Fruit fly (Drosophila melanogaster): ENCODE measurements around the gene MetRS-m.
A peak's percentile ranks its signal among the peaks of the same experiment; 100 is the strongest.

Gene MetRS-m

DNA sequence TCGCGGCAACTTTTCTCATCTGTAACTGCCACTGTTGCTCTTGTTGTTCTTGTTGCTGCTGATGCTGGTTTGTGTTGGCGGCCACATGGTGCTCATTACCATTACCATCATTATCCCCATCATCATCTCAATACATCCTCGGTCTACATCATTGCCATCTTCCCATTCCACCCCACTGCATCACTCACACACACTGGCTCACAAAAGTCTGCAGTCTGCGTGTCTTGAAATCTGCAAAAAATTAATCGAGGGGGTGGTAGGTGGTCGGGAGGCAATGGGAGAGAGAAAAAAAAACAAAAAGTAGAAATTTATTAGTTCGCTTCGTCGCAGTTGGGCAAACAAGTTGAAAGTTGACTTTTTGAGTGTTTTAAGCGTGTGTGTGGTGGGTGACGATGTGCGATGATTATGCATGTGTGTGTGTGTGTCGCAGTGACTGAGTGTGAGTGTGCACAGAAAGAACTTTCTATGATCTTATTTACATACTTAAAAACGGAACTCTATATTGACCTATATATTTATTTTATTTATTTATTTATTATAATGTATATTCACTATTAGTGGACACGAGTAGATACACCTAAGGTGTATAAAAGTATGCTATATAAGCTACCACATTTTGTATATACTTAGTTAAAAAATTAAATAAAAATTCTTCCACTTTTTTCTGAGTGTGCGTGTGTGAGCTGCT, 19.7 kb upstream of the MetRS-m start (continued):
- TF ChIP-seq stc (GFP tag; IDR thresholded peaks at IDR 0.05), result peak; percentile 9; the same call in 1 of the 2 replicates
- TF ChIP-seq Meics (GFP tag; optimal IDR thresholded peaks at IDR 0.05), result peak; percentile 25
- no peak; the same call in 1 of the 2 replicates for TF ChIP-seq Rfx (GFP tag; IDR thresholded peaks at IDR 0.05)
- no peak for TF ChIP-seq CG2120 (GFP tag; optimal IDR thresholded peaks at IDR 0.05)
- peak; percentile 11 for TF ChIP-seq Max (GFP tag; optimal IDR thresholded peaks at IDR 0.05)
- no peak for TF ChIP-seq ranshi (GFP tag; IDR thresholded peaks at IDR 0.05)
- no peak for TF ChIP-seq CG5180 (GFP tag; optimal IDR thresholded peaks at IDR 0.05)
- peak; percentile 55 for TF ChIP-seq Blimp-1 (GFP tag; optimal IDR thresholded peaks at IDR 0.05)
- no peak for TF ChIP-seq CG12942 (GFP tag; optimal IDR thresholded peaks at IDR 0.05)
- no peak for TF ChIP-seq CG31365 (tag; optimal IDR thresholded peaks at IDR 0.05)
- no peak for TF ChIP-seq Mrtf (GFP tag; IDR thresholded peaks at IDR 0.05)
- TF ChIP-seq odd (GFP tag; optimal IDR thresholded peaks at IDR 0.05), result no peak
- TF ChIP-seq CG12104 (GFP tag; optimal IDR thresholded peaks at IDR 0.05), result no peak
- TF ChIP-seq aop (GFP tag; IDR thresholded peaks at IDR 0.05), result no peak
- TF ChIP-seq croc (GFP tag; conservative IDR thresholded peaks at IDR 0.05), result no peak
- no peak for TF ChIP-seq CG7987 (GFP tag; optimal IDR thresholded peaks at IDR 0.05)
- no peak for TF ChIP-seq Trl (optimal IDR thresholded peaks at IDR 0.05)
- no peak for TF ChIP-seq Trl (GFP tag; optimal IDR thresholded peaks at IDR 0.05)
- TF ChIP-seq pros (GFP tag; optimal IDR thresholded peaks at IDR 0.05), result no peak
- TF ChIP-seq CG7786 (GFP tag; optimal IDR thresholded peaks at IDR 0.05), result no peak
- no peak for TF ChIP-seq sob (GFP tag; IDR thresholded peaks at IDR 0.05)
- no peak for TF ChIP-seq p53 (GFP tag; optimal IDR thresholded peaks at IDR 0.05)
- TF ChIP-seq dysf (GFP tag; IDR thresholded peaks at IDR 0.05), result peak; percentile 41; the same call in 1 of the 3 replicates
- no peak for TF ChIP-seq CG10321 (GFP tag; IDR thresholded peaks at IDR 0.05)
- no peak for TF ChIP-seq HHEX (GFP tag; optimal IDR thresholded peaks at IDR 0.05)
- TF ChIP-seq crc (GFP tag; optimal IDR thresholded peaks at IDR 0.05), result no peak
- no peak for TF ChIP-seq Sin3A (optimal IDR thresholded peaks at IDR 0.05)
- TF ChIP-seq grau (tag; optimal IDR thresholded peaks at IDR 0.05), result peak; percentile 51
- no peak for TF ChIP-seq CG1832 (GFP tag; optimal IDR thresholded peaks at IDR 0.05)
- no peak for TF ChIP-seq pzg (GFP tag; optimal IDR thresholded peaks at IDR 0.05)
- TF ChIP-seq oc (tag; optimal IDR thresholded peaks at IDR 0.05), result no peak
- TF ChIP-seq CG4707 (GFP tag; optimal IDR thresholded peaks at IDR 0.05), result no peak
- TF ChIP-seq dm (GFP tag; optimal IDR thresholded peaks at IDR 0.05), result no peak
- TF ChIP-seq CG1602 (GFP tag; optimal IDR thresholded peaks at IDR 0.05), result no peak
- TF ChIP-seq CG18262 (tag; optimal IDR thresholded peaks at IDR 0.05), result peak; percentile 40

DNA sequence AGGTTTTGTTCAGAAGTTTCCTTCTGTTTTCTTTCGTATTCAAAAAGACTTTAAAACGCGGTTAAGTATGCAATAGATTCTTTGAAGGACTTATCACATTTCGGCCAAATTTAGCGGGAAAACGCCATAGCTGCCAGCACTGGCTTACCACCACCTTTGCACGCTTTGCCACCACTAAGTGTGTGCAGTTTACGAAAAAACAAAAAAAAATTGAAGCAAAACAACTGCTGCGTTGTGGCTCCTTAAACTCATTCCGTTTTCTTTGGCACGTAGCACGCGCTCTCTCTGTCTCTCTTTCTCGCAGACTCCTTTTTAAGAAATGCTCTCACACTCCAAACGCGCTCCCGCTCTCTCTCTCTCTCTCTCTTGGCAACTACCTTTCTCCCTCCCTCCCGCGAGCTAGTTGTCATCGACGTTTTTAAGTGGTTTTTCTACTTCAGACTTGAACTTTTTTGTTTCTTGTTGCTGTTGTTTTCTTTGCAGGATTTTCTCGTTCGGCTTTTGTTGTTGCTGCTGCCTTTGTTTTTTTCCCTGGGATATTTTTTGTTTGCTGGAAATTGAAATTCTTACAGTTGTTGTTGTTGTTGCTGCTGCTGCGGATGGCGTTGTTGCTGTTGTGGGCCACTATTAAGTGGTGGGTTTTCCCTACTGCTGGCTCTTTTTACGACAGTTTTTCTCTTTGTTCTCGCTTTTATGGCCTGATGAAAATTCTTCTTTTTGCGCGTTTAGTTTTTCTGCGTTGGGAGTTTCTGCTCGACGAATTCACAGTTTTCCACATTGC, 18.9 kb upstream of the MetRS-m start:
- TF ChIP-seq shn (GFP tag; optimal IDR thresholded peaks at IDR 0.05) (peak; percentile 23), slbo (GFP tag; IDR thresholded peaks at IDR 0.05) (0 out of 2 replicates have a peak, but pooled peaks have one; percentile 23), Ets65A (GFP tag) (peak; percentile 46), ro (GFP tag; IDR thresholded peaks at IDR 0.05) (no peak), CG3163 (GFP tag; optimal IDR thresholded peaks at IDR 0.05) (peak; percentile 3), CG6689 (GFP tag; IDR thresholded peaks at IDR 0.05) (peak; percentile 25), CG2712 (tag; optimal IDR thresholded peaks at IDR 0.05) (no peak), CG32772 (GFP tag; IDR thresholded peaks at IDR 0.05) (peak; percentile 81), chinmo (GFP tag; IDR thresholded peaks at IDR 0.05; ENCODE audit: partially characterized antibody) (0 out of 4 replicates have a peak, but pooled peaks have one; percentile 59), danr (GFP tag; IDR thresholded peaks at IDR 0.05) (no peak), Deaf1 (tag; optimal IDR thresholded peaks at IDR 0.05) (peak; percentile 4), CG12071 (GFP tag; optimal IDR thresholded peaks at IDR 0.05) (no peak), dm (GFP tag; optimal IDR thresholded peaks at IDR 0.05) (no peak), CG7745 (tag; optimal IDR thresholded peaks at IDR 0.05) (peak; percentile 11), pros (GFP tag; optimal IDR thresholded peaks at IDR 0.05) (peak; percentile 100), gro (GFP tag; optimal IDR thresholded peaks at IDR 0.05) (peak; percentile 13), row (GFP tag; IDR thresholded peaks at IDR 0.05) (peak; percentile 49), CG10462 (GFP tag; optimal IDR thresholded peaks at IDR 0.05) (no peak)

Measured in whole organism, embryonic.